Fruit fly (Drosophila melanogaster): Measurements from ENCODE around the gene CG14780.

Gene CG14780

dm6 chrX:1460278-1460872, 11.9 kb upstream of the CG14780 start, which contains the start of gene Lrpprc2 (continued):
- no peak for TF ChIP-seq Eip74EF (GFP tag; optimal IDR thresholded peaks at IDR 0.05)
- TF ChIP-seq h (optimal IDR thresholded peaks at IDR 0.05): no peak
- TF ChIP-seq H2.0 (GFP tag; IDR thresholded peaks at IDR 0.05): no peak
- TF ChIP-seq Dref (GFP tag; IDR thresholded peaks at IDR 0.05): peak; percentile 63
- TF ChIP-seq CG4707 (GFP tag; optimal IDR thresholded peaks at IDR 0.05): no peak
- TF ChIP-seq gce (GFP tag; IDR thresholded peaks at IDR 0.05): no peak
- no peak for TF ChIP-seq pho (GFP tag; optimal IDR thresholded peaks at IDR 0.05)
- peak; percentile 24 for TF ChIP-seq NfI (GFP tag; optimal IDR thresholded peaks at IDR 0.05)
- TF ChIP-seq CG4404 (GFP tag; IDR thresholded peaks at IDR 0.05): no peak
- TF ChIP-seq CG12659 (GFP tag; optimal IDR thresholded peaks at IDR 0.05): no peak
- no peak for TF ChIP-seq Sox102F (GFP tag; optimal IDR thresholded peaks at IDR 0.05)
- no peak for TF ChIP-seq CG10321 (GFP tag; IDR thresholded peaks at IDR 0.05)
- TF ChIP-seq slp2 (GFP tag; optimal IDR thresholded peaks at IDR 0.05): no peak
- TF ChIP-seq seq (GFP tag; IDR thresholded peaks at IDR 0.05): no peak
- TF ChIP-seq BEAF-32 (GFP tag; optimal IDR thresholded peaks at IDR 0.05): peak; percentile 14
- no peak for TF ChIP-seq CG31365 (tag; optimal IDR thresholded peaks at IDR 0.05)
- peak; percentile 34 for TF ChIP-seq Ets65A (GFP tag)
- TF ChIP-seq CG13287 (GFP tag; IDR thresholded peaks at IDR 0.05; ENCODE audit: partially characterized antibody): peak; percentile 46; the same call in 1 of the 2 replicates
- TF ChIP-seq CG16815 (GFP tag; optimal IDR thresholded peaks at IDR 0.05): no peak
- TF ChIP-seq CTCF (GFP tag; optimal IDR thresholded peaks at IDR 0.05): peak; percentile 35
- TF ChIP-seq Fer1 (GFP tag; optimal IDR thresholded peaks at IDR 0.05): no peak
- TF ChIP-seq Mrtf (GFP tag; IDR thresholded peaks at IDR 0.05): no peak
- no peak for TF ChIP-seq mld (GFP tag; IDR thresholded peaks at IDR 0.05; ENCODE audit: partially characterized antibody)
- TF ChIP-seq CG6683 (GFP tag; optimal IDR thresholded peaks at IDR 0.05): no peak
- no peak for TF ChIP-seq ewg (GFP tag; optimal IDR thresholded peaks at IDR 0.05)
- no peak for TF ChIP-seq so (GFP tag; IDR thresholded peaks at IDR 0.05)
- TF ChIP-seq Sry-β (GFP tag; optimal IDR thresholded peaks at IDR 0.05): no peak
- TF ChIP-seq run (tag; optimal IDR thresholded peaks at IDR 0.05): no peak
- TF ChIP-seq CG14014 (GFP tag; IDR thresholded peaks at IDR 0.05): no peak
- TF ChIP-seq CG3838 (GFP tag; optimal IDR thresholded peaks at IDR 0.05): no peak
- TF ChIP-seq sim (GFP tag; IDR thresholded peaks at IDR 0.05): no peak
- peak; percentile 85 for TF ChIP-seq MBD-R2 (GFP tag; IDR thresholded peaks at IDR 0.05)
- no peak for TF ChIP-seq CG4730 (GFP tag; IDR thresholded peaks at IDR 0.05)
- no peak for TF ChIP-seq Kr (GFP tag; optimal IDR thresholded peaks at IDR 0.05)
- TF ChIP-seq Rfx (GFP tag; IDR thresholded peaks at IDR 0.05): no peak
- no peak for TF ChIP-seq Mes4 (GFP tag; optimal IDR thresholded peaks at IDR 0.05)
- peak; percentile 35; the same call in 1 of the 2 replicates for TF ChIP-seq unc-4 (GFP tag; IDR thresholded peaks at IDR 0.05; ENCODE audit: partially characterized antibody)
- TF ChIP-seq btn (GFP tag; optimal IDR thresholded peaks at IDR 0.05): no peak
- no peak for TF ChIP-seq CG11456 (GFP tag; IDR thresholded peaks at IDR 0.05)
- TF ChIP-seq Oli (tag; optimal IDR thresholded peaks at IDR 0.05): no peak
- no peak for TF ChIP-seq chn (GFP tag; optimal IDR thresholded peaks at IDR 0.05)
- TF ChIP-seq pita (GFP tag; optimal IDR thresholded peaks at IDR 0.05): no peak
- no peak for TF ChIP-seq CG8359 (GFP tag; optimal IDR thresholded peaks at IDR 0.05; ENCODE audit: borderline replicate concordance)
- TF ChIP-seq ind (GFP tag; optimal IDR thresholded peaks at IDR 0.05): no peak
- no peak for TF ChIP-seq CG4328 (GFP tag; optimal IDR thresholded peaks at IDR 0.05)
- TF ChIP-seq Lhr (GFP tag; optimal IDR thresholded peaks at IDR 0.05): no peak
- no peak for TF ChIP-seq br (optimal IDR thresholded peaks at IDR 0.05)
- no peak for TF ChIP-seq CG2889 (GFP tag; IDR thresholded peaks at IDR 0.05)
- no peak for TF ChIP-seq CG7745 (tag; optimal IDR thresholded peaks at IDR 0.05)
- no peak for TF ChIP-seq CG8478 (optimal IDR thresholded peaks at IDR 0.05)
- TF ChIP-seq rib (GFP tag; IDR thresholded peaks at IDR 0.05): no peak
- TF ChIP-seq CG13894 (tag; optimal IDR thresholded peaks at IDR 0.05): no peak

Measured in whole organism, embryonic.